Worm (Caenorhabditis elegans): ENCODE measurements around the gene sru-2.

DNA sequence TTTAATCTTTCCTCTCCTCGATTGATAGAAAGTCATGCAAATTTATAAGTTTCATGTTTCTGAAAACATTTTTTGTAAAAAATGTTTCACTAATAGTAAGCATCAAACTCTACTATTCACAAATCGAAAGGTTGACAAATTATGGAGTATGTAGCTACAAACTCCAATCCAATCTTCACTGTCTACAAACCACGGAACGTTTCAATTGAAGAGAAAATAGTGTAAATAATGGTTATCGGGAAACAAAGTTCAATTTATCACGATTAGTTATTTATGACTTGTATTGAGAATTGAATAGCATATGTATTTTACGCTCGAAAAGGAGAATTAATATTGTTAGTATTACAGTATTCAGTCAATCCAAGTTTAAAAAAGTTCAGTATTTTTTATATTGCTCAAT lies 13.6 kb downstream of the sru-2 start:
- no peak for TF ChIP-seq ceh-16 (tag; optimal IDR thresholded peaks at IDR 0.05)
- TF ChIP-seq ztf-11 (tag; optimal IDR thresholded peaks at IDR 0.05), result no peak
- no peak for TF ChIP-seq nhr-11 (tag; optimal IDR thresholded peaks at IDR 0.05)
- no peak for TF ChIP-seq alr-1 (tag; optimal IDR thresholded peaks at IDR 0.05)
- TF ChIP-seq nhr-77 (tag; optimal IDR thresholded peaks at IDR 0.05), result no peak
- TF ChIP-seq snpc-4 (tag; optimal IDR thresholded peaks at IDR 0.05), result no peak
- TF ChIP-seq egl-27 (tag; optimal IDR thresholded peaks at IDR 0.05), result no peak
- TF ChIP-seq skn-1 (tag; optimal IDR thresholded peaks at IDR 0.05), result no peak
- no peak for TF ChIP-seq unc-62 (GFP tag; optimal IDR thresholded peaks at IDR 0.05)
